Worm (Caenorhabditis elegans) whole organism, L2 larva: Measurements from ENCODE around the gene fat-3.

ENCODE experiments used
- C34F6.9 ChIP-seq: fragments of 150-350 bp; optimal IDR thresholded peaks from 2 replicates; lab custom pipeline; 2014; ENCODE audit warnings: missing biosample characterization, missing genetic modification characterization
- F13H6.1 ChIP-seq: sonication (generic microtip); optimal IDR thresholded peaks from 2 replicates; lab custom pipeline; 2016; ENCODE audit warnings: missing genetic modification characterization, missing compliant biosample characterization
- R02D3.7 ChIP-seq: fragments of 150-350 bp; optimal IDR thresholded peaks from 2 replicates; lab custom pipeline; 2014; ENCODE audit warnings: missing biosample characterization, missing genetic modification characterization
- Y55F3AM.14 ChIP-seq: fragments of 200-800 bp; sonication (Bioruptor generic); optimal IDR thresholded peaks from 2 replicates; lab custom pipeline; 2018; ENCODE audit warnings: mild to moderate bottlenecking, missing genetic modification characterization, missing compliant biosample characterization
- ZK546.5 ChIP-seq: sonication (generic microtip); optimal IDR thresholded peaks from 2 replicates; lab custom pipeline; 2017; ENCODE audit warnings: missing biosample characterization, missing genetic modification characterization
- alr-1 ChIP-seq: fragments of 150-350 bp; optimal IDR thresholded peaks from 2 replicates; lab custom pipeline; 2014; ENCODE audit warnings: missing biosample characterization, missing genetic modification characterization
- aly-2 ChIP-seq: fragments of 150-350 bp; optimal IDR thresholded peaks from 2 replicates; lab custom pipeline; 2014; ENCODE audit warnings: missing biosample characterization, missing genetic modification characterization
- ama-1 ChIP-seq: fragments of 150-350 bp; optimal IDR thresholded peaks from 2 replicates; lab custom pipeline; 2018; ENCODE audit warnings: inconsistent platforms
- blmp-1 ChIP-seq: sonication (generic microtip); optimal IDR thresholded peaks from 2 replicates; lab custom pipeline; 2017; ENCODE audit warnings: missing genetic modification characterization, mild to moderate bottlenecking, missing compliant biosample characterization, antibody characterized with exemption, moderate library complexity; ENCODE audit not compliant: insufficient read depth
- ceh-16 ChIP-seq: fragments of 150-350 bp; optimal IDR thresholded peaks from 2 replicates; lab custom pipeline; 2014; ENCODE audit warnings: missing biosample characterization, missing genetic modification characterization
- ceh-82 ChIP-seq: fragments of 150-350 bp; optimal IDR thresholded peaks from 2 replicates; lab custom pipeline; 2014; ENCODE audit warnings: missing biosample characterization, missing genetic modification characterization
- crh-2 ChIP-seq: sonication (generic microtip); optimal IDR thresholded peaks from 2 replicates; lab custom pipeline; 2017; ENCODE audit warnings: missing biosample characterization, missing genetic modification characterization
- dmd-4 ChIP-seq: sonication (generic microtip); optimal IDR thresholded peaks from 2 replicates; lab custom pipeline; 2017; ENCODE audit warnings: missing biosample characterization, missing genetic modification characterization
- egl-27 ChIP-seq: sonication (generic microtip); optimal IDR thresholded peaks from 3 replicates; lab custom pipeline; 2017; ENCODE audit warnings: missing biosample characterization, missing genetic modification reagents, missing genetic modification characterization
- elt-1 ChIP-seq: fragments of 150-350 bp; optimal IDR thresholded peaks from 2 replicates; lab custom pipeline; 2014; ENCODE audit warnings: missing biosample characterization, missing genetic modification characterization
- elt-3 ChIP-seq: sonication (generic microtip); optimal IDR thresholded peaks from 2 replicates; lab custom pipeline; 2017; ENCODE audit warnings: missing biosample characterization, missing genetic modification characterization
- fos-1 ChIP-seq: fragments of 150-350 bp; optimal IDR thresholded peaks from 2 replicates; lab custom pipeline; 2014; ENCODE audit warnings: missing biosample characterization, missing genetic modification characterization
- gmeb-1 ChIP-seq: fragments of 150-350 bp; optimal IDR thresholded peaks from 2 replicates; lab custom pipeline; 2014; ENCODE audit warnings: missing biosample characterization, missing genetic modification characterization
- lin-11 ChIP-seq: fragments of 150-350 bp; sonication (generic microtip); optimal IDR thresholded peaks from 2 replicates; lab custom pipeline; 2014; ENCODE audit warnings: missing biosample characterization, missing genetic modification characterization, inconsistent platforms, mixed read lengths
- lin-13 ChIP-seq: fragments of 150-350 bp; optimal IDR thresholded peaks from 2 replicates; lab custom pipeline; 2014; ENCODE audit warnings: missing biosample characterization, missing genetic modification reagents, missing genetic modification characterization
- lin-39 ChIP-seq: fragments of 150-350 bp; optimal IDR thresholded peaks from 2 replicates; lab custom pipeline; 2014; ENCODE audit warnings: missing biosample characterization, missing genetic modification reagents, missing genetic modification characterization
- lsy-2 ChIP-seq, 2 experiments: fragments of 150-350 bp in 1 of 2; sonication (generic microtip) in 1 of 2; optimal IDR thresholded peaks; 2 replicates each; lab custom pipeline; 2014 to 2017; ENCODE audit warnings: missing biosample characterization in 2 of 2, missing genetic modification characterization in 2 of 2
- mab-5 ChIP-seq: fragments of 150-350 bp; optimal IDR thresholded peaks from 2 replicates; lab custom pipeline; 2014; ENCODE audit warnings: missing biosample characterization, missing genetic modification characterization
- mbf-1 ChIP-seq: sonication (generic microtip); optimal IDR thresholded peaks from 2 replicates; lab custom pipeline; 2017; ENCODE audit warnings: missing biosample characterization, missing genetic modification characterization
- mdl-1 ChIP-seq, 2 experiments: fragments of 150-350 bp in 1 of 2; sonication (generic microtip) in 1 of 2; optimal IDR thresholded peaks; 2 replicates each; lab custom pipeline; 2017; ENCODE audit warnings: missing biosample characterization in 2 of 2, missing genetic modification characterization in 2 of 2
- nhr-10 ChIP-seq: sonication (generic microtip); optimal IDR thresholded peaks from 2 replicates; lab custom pipeline; 2017; ENCODE audit warnings: missing biosample characterization, missing genetic modification characterization
- nhr-11 ChIP-seq: fragments of 150-350 bp; optimal IDR thresholded peaks from 2 replicates; lab custom pipeline; 2014; ENCODE audit warnings: missing biosample characterization, missing genetic modification characterization
- nhr-12 ChIP-seq: fragments of 150-350 bp; optimal IDR thresholded peaks from 2 replicates; lab custom pipeline; 2014; ENCODE audit warnings: missing biosample characterization, missing genetic modification characterization
- nhr-129 ChIP-seq: fragments of 150-350 bp; optimal IDR thresholded peaks from 2 replicates; lab custom pipeline; 2014; ENCODE audit warnings: missing biosample characterization, missing genetic modification characterization
- nhr-21 ChIP-seq: fragments of 150-350 bp; optimal IDR thresholded peaks from 2 replicates; lab custom pipeline; 2014; ENCODE audit warnings: missing biosample characterization, missing genetic modification characterization
- nhr-23 ChIP-seq: fragments of 150-350 bp; optimal IDR thresholded peaks from 2 replicates; lab custom pipeline; 2014; ENCODE audit warnings: missing biosample characterization, missing genetic modification reagents, missing genetic modification characterization
- nhr-237 ChIP-seq: fragments of 150-350 bp; optimal IDR thresholded peaks from 2 replicates; lab custom pipeline; 2014; ENCODE audit warnings: missing biosample characterization, missing genetic modification characterization
- nhr-25 ChIP-seq: fragments of 150-350 bp; sonication (generic microtip); optimal IDR thresholded peaks from 3 replicates; lab custom pipeline; 2014; ENCODE audit warnings: missing biosample characterization, missing genetic modification characterization
- nhr-6 ChIP-seq: fragments of 150-350 bp; optimal IDR thresholded peaks from 2 replicates; lab custom pipeline; 2014; ENCODE audit warnings: missing biosample characterization, missing genetic modification characterization
- nhr-77 ChIP-seq: fragments of 150-350 bp; optimal IDR thresholded peaks from 2 replicates; lab custom pipeline; 2014; ENCODE audit warnings: missing biosample characterization, missing genetic modification characterization
- peb-1 ChIP-seq: fragments of 150-350 bp; optimal IDR thresholded peaks from 2 replicates; lab custom pipeline; 2014; ENCODE audit warnings: missing biosample characterization, missing genetic modification characterization
- sem-4 ChIP-seq: fragments of 150-350 bp; optimal IDR thresholded peaks from 2 replicates; lab custom pipeline; 2014; ENCODE audit warnings: missing biosample characterization, missing genetic modification reagents, missing genetic modification characterization
- skn-1 ChIP-seq: sonication (generic microtip); optimal IDR thresholded peaks from 2 replicates; lab custom pipeline; 2017; ENCODE audit warnings: missing biosample characterization, missing genetic modification characterization
- sma-3 ChIP-seq: sonication (generic microtip); optimal IDR thresholded peaks from 2 replicates; lab custom pipeline; 2016; ENCODE audit warnings: missing genetic modification reagents, missing genetic modification characterization, missing compliant biosample characterization
- sma-9 ChIP-seq, 2 experiments: fragments of 150-350 bp in 1 of 2; sonication (generic microtip) in 1 of 2; optimal IDR thresholded peaks; 2 replicates each; lab custom pipeline; 2014 to 2016; ENCODE audit warnings: missing genetic modification characterization in 2 of 2, mild to moderate bottlenecking in 1 of 2, missing biosample characterization in 1 of 2, missing compliant biosample characterization in 1 of 2, missing genetic modification reagents in 1 of 2, moderate library complexity in 1 of 2
- snpc-4 ChIP-seq: fragments of 150-350 bp; optimal IDR thresholded peaks from 2 replicates; lab custom pipeline; 2014; ENCODE audit warnings: missing biosample characterization, missing genetic modification characterization
- unc-39 ChIP-seq: fragments of 150-350 bp; optimal IDR thresholded peaks from 2 replicates; lab custom pipeline; 2014; ENCODE audit warnings: missing biosample characterization, missing genetic modification characterization
- unc-55 ChIP-seq: fragments of 150-350 bp; sonication (generic microtip); optimal IDR thresholded peaks from 3 replicates; lab custom pipeline; 2014; ENCODE audit warnings: missing biosample characterization, missing genetic modification reagents, missing genetic modification characterization
- unc-62 ChIP-seq: fragments of 150-350 bp; optimal IDR thresholded peaks from 2 replicates; lab custom pipeline; 2014; ENCODE audit warnings: missing biosample characterization, missing genetic modification reagents, missing genetic modification characterization
- zag-1 ChIP-seq: fragments of 150-350 bp; optimal IDR thresholded peaks from 2 replicates; lab custom pipeline; 2014; ENCODE audit warnings: missing biosample characterization, missing genetic modification characterization
- ztf-1 ChIP-seq: fragments of 200-800 bp; sonication (Bioruptor generic); conservative IDR thresholded peaks from 2 replicates; pipeline ENCODE4 v1.3.6; 2022; ENCODE audit warnings: missing genetic modification characterization, missing compliant biosample characterization
- ztf-11 ChIP-seq: sonication (generic microtip); optimal IDR thresholded peaks from 2 replicates; lab custom pipeline; 2017; ENCODE audit warnings: missing biosample characterization, missing genetic modification characterization
- ztf-4 ChIP-seq: fragments of 150-350 bp; optimal IDR thresholded peaks from 2 replicates; lab custom pipeline; 2014; ENCODE audit warnings: missing biosample characterization, missing genetic modification characterization

The fat-3 gene

ce11 chrIV:9803544-9803943, 721 bp downstream of the fat-3 start:
- TF ChIP-seq nhr-23 (tag; lab: Kevin White, UChicago) = no peak
- TF ChIP-seq dmd-4 = no peak
- no peak for TF ChIP-seq peb-1
- TF ChIP-seq unc-39 (tag; lab: Kevin White, UChicago) = no peak
- peak in 1 of 2 experiments; percentile 67 for TF ChIP-seq lsy-2 (tag; optimal IDR thresholded peaks at IDR 0.05; lab: Kevin White, UChicago)
- no peak for TF ChIP-seq nhr-10 (tag; lab: Kevin White, UChicago)
- peak; percentile 60 for TF ChIP-seq sma-3 (GFP tag; lab: Kevin White, UChicago)
- TF ChIP-seq lin-11 (tag; lab: Kevin White, UChicago) = no peak
- no peak for TF ChIP-seq aly-2 (tag; lab: Kevin White, UChicago)
- TF ChIP-seq nhr-237 = no peak
- TF ChIP-seq gmeb-1 = peak; percentile 52
- TF ChIP-seq mab-5 (tag; lab: Kevin White, UChicago) = peak; percentile 16
- TF ChIP-seq elt-3 = no peak
- TF ChIP-seq egl-27 = peak; percentile 22
- no peak for TF ChIP-seq R02D3.7 (tag; lab: Kevin White, UChicago)
- TF ChIP-seq blmp-1 = peak; percentile 37
- TF ChIP-seq nhr-21 = peak; percentile 9
- peak; percentile 65 for TF ChIP-seq nhr-25 (tag; lab: Kevin White, UChicago)
- no peak for TF ChIP-seq nhr-11
- no peak for TF ChIP-seq alr-1 (tag; lab: Kevin White, UChicago)
- no peak for TF ChIP-seq sem-4
- no peak for TF ChIP-seq ZK546.5 (tag; lab: Kevin White, UChicago)
- TF ChIP-seq snpc-4 = no peak
- no peak for TF ChIP-seq unc-62 (GFP tag; lab: Kevin White, UChicago)
- peak; percentile 79 for TF ChIP-seq F13H6.1 (tag; lab: Kevin White, UChicago)
- TF ChIP-seq ama-1 (lab: Kevin White, UChicago) = no peak
- no peak for TF ChIP-seq ztf-11
- peak; percentile 81 for TF ChIP-seq crh-2
- TF ChIP-seq ztf-1 (GFP tag; lab: Robert Waterston, UW) = no peak
- TF ChIP-seq fos-1 (tag; lab: Kevin White, UChicago) = peak; percentile 85
- peak; percentile 62 for TF ChIP-seq nhr-129 (tag; lab: Kevin White, UChicago)
- TF ChIP-seq ceh-16 (tag; lab: Kevin White, UChicago) = no peak
- no peak for TF ChIP-seq ceh-82 (tag; lab: Kevin White, UChicago)
- TF ChIP-seq nhr-77 (tag; lab: Kevin White, UChicago) = no peak
- TF ChIP-seq elt-1 (tag; lab: Kevin White, UChicago) = no peak
- peak; percentile 58 for TF ChIP-seq C34F6.9 (tag; lab: Kevin White, UChicago)
- TF ChIP-seq Y55F3AM.14 = no peak
- peak; percentile 8 for TF ChIP-seq nhr-6 (tag; lab: Kevin White, UChicago)
- TF ChIP-seq ztf-4 (tag; lab: Kevin White, UChicago) = no peak
- TF ChIP-seq mdl-1 (tag; optimal IDR thresholded peaks at IDR 0.05; lab: Kevin White, UChicago) = peak in 1 of 2 experiments; percentile 28
- TF ChIP-seq zag-1 (tag; lab: Kevin White, UChicago) = no peak
- TF ChIP-seq skn-1 (tag; lab: Kevin White, UChicago) = no peak
- TF ChIP-seq nhr-12 (tag; lab: Kevin White, UChicago) = no peak
- TF ChIP-seq mbf-1 (tag; lab: Kevin White, UChicago) = no peak
- peak; percentile 51 for TF ChIP-seq lin-13 (GFP tag; lab: Kevin White, UChicago)
- TF ChIP-seq unc-55 = no peak
- TF ChIP-seq sma-9 (GFP tag; optimal IDR thresholded peaks at IDR 0.05; lab: Kevin White, UChicago) = peak; percentile 88
- TF ChIP-seq sma-9 (tag; optimal IDR thresholded peaks at IDR 0.05; lab: Kevin White, UChicago) = no peak
- no peak for TF ChIP-seq lin-39 (tag; lab: Kevin White, UChicago)
